Fruit fly (Drosophila melanogaster) whole organism, pupa: Measurements from ENCODE around the gene Cpr76Bd.

Experiments
- CG12605 ChIP-seq: fragments of 200-800 bp; sonication (Bioruptor generic); IDR thresholded peaks from 2 replicates; pipeline ENCODE4 v1.3.6; 2022; ENCODE audit warnings: missing biosample characterization, missing genetic modification characterization
- CG15710 ChIP-seq: fragments of 200-800 bp; sonication (Bioruptor generic); optimal IDR thresholded peaks from 2 replicates; lab custom pipeline; 2018; ENCODE audit warnings: missing biosample characterization, mild to moderate bottlenecking, missing genetic modification characterization, moderate library complexity
- CG17806 ChIP-seq: fragments of 200-800 bp; sonication (Bioruptor generic); optimal IDR thresholded peaks from 2 replicates; lab custom pipeline; 2018; ENCODE audit warnings: missing biosample characterization, mild to moderate bottlenecking, missing genetic modification characterization, moderate library complexity
- CG32121 ChIP-seq: fragments of 200-800 bp; sonication (Bioruptor generic); IDR thresholded peaks from 2 replicates; pipeline ENCODE4 v1.3.6; 2022; ENCODE audit warnings: missing biosample characterization, missing genetic modification characterization
- CG34367 ChIP-seq: fragments of 200-800 bp; sonication (Bioruptor generic); optimal IDR thresholded peaks from 2 replicates; lab custom pipeline; 2018; ENCODE audit warnings: missing biosample characterization, mild to moderate bottlenecking, missing genetic modification characterization
- CG4496 ChIP-seq: fragments of 200-800 bp; sonication (Bioruptor generic); IDR thresholded peaks from 3 replicates; pipeline ENCODE4 v1.3.6; 2022; ENCODE audit warnings: missing biosample characterization, missing genetic modification characterization
- CG8301 ChIP-seq: fragments of 200-800 bp; sonication (Bioruptor generic); optimal IDR thresholded peaks from 2 replicates; lab custom pipeline; 2018; ENCODE audit warnings: missing biosample characterization, mild to moderate bottlenecking, missing genetic modification characterization
- CG9948 ChIP-seq: fragments of 200-800 bp; sonication (Bioruptor generic); optimal IDR thresholded peaks from 2 replicates; lab custom pipeline; 2018; ENCODE audit warnings: missing biosample characterization, mild to moderate bottlenecking, missing genetic modification characterization, moderate library complexity
- D1 ChIP-seq: fragments of 200-800 bp; sonication (Bioruptor generic); optimal IDR thresholded peaks from 2 replicates; lab custom pipeline; 2018; ENCODE audit warnings: missing biosample characterization, mild to moderate bottlenecking, missing genetic modification characterization, moderate library complexity
- EcR ChIP-seq: fragments of 200-800 bp; sonication (Bioruptor generic); optimal IDR thresholded peaks from 3 replicates; lab custom pipeline; 2019; ENCODE audit warnings: missing biosample characterization, missing genetic modification characterization, mild to moderate bottlenecking, moderate library complexity, missing genetic modification reagents
- Ets98B ChIP-seq: fragments of 200-800 bp; sonication (Bioruptor generic); IDR thresholded peaks from 2 replicates; pipeline ENCODE4 v1.3.6; 2022; ENCODE audit warnings: missing biosample characterization, missing genetic modification characterization
- Snoo ChIP-seq: fragments of 200-800 bp; sonication (Bioruptor generic); optimal IDR thresholded peaks from 3 replicates; lab custom pipeline; 2017; ENCODE audit warnings: missing biosample characterization, mild to moderate bottlenecking, missing genetic modification characterization, inconsistent platforms
- gl ChIP-seq: fragments of 200-800 bp; sonication (Bioruptor generic); optimal IDR thresholded peaks from 2 replicates; lab custom pipeline; 2018; ENCODE audit warnings: missing biosample characterization, mild to moderate bottlenecking, missing genetic modification characterization
- rn ChIP-seq: fragments of 200-800 bp; sonication (Bioruptor generic); IDR thresholded peaks from 2 replicates; pipeline ENCODE4 v1.3.6; 2022; ENCODE audit warnings: missing biosample characterization, missing genetic modification characterization

- TF ChIP-seq CG32121 (GFP tag; lab: Robert Waterston, UW): no peak
- no peak for TF ChIP-seq CG17806
- TF ChIP-seq Ets98B (GFP tag; lab: Robert Waterston, UW): no peak
- no peak for TF ChIP-seq CG9948
- no peak for TF ChIP-seq CG12605 (GFP tag; lab: Robert Waterston, UW)
- TF ChIP-seq EcR (GFP tag; lab: Kevin White, UChicago): no peak
- TF ChIP-seq rn (GFP tag; lab: Robert Waterston, UW): no peak
- TF ChIP-seq CG15710 (tag; lab: Kevin White, UChicago): no peak
- no peak for TF ChIP-seq CG34367 (tag; lab: Kevin White, UChicago)
- no peak for TF ChIP-seq D1 (tag; lab: Kevin White, UChicago)
- no peak for TF ChIP-seq Snoo
- TF ChIP-seq gl (tag; lab: Kevin White, UChicago): no peak
- no peak for TF ChIP-seq CG8301 (tag; lab: Kevin White, UChicago)
- TF ChIP-seq CG4496 (GFP tag; lab: Robert Waterston, UW): no peak
Observed at dm6 chr3L:19497623-19498022, 34.9 kb upstream of the Cpr76Bd start, which contains the start of gene CG9449.
